Worm (Caenorhabditis elegans): Measurements from ENCODE around the gene ZK1067.3.

Gene ZK1067.3

ce11 chrII:9194195-9194594 is 28.9 kb upstream of the ZK1067.3 start, which contains the start of gene twk-4:
TSS of gene twk-4 (minus strand) at chrII:9194295.
- TF ChIP-seq zip-8 (tag; optimal IDR thresholded peaks at IDR 0.05) = no peak
- no peak for TF ChIP-seq sem-2 (GFP tag; optimal IDR thresholded peaks at IDR 0.05)
- no peak for TF ChIP-seq unc-120 (tag; optimal IDR thresholded peaks at IDR 0.05; ENCODE audit: poor library complexity, severe bottlenecking)
- no peak for TF ChIP-seq cnd-1 (tag; optimal IDR thresholded peaks at IDR 0.05)
- TF ChIP-seq unc-39 (tag; optimal IDR thresholded peaks at IDR 0.05) = no peak
- TF ChIP-seq tbx-8 (GFP tag; optimal IDR thresholded peaks at IDR 0.05) = no peak
- no peak for TF ChIP-seq flh-1 (GFP tag; optimal IDR thresholded peaks at IDR 0.05)
- TF ChIP-seq lin-32 (GFP tag; optimal IDR thresholded peaks at IDR 0.05) = no peak
- no peak for TF ChIP-seq drap-1 (GFP tag; optimal IDR thresholded peaks at IDR 0.05)

ce11 chrII:9196325-9196724 is 26.7 kb upstream of the ZK1067.3 start:
- TF ChIP-seq mep-1 (tag; optimal IDR thresholded peaks at IDR 0.05) = no peak
- no peak for TF ChIP-seq mab-5 (tag; optimal IDR thresholded peaks at IDR 0.05)
- no peak for TF ChIP-seq lin-32 (GFP tag; optimal IDR thresholded peaks at IDR 0.05)
- no peak for TF ChIP-seq lin-13 (tag; optimal IDR thresholded peaks at IDR 0.05)
- TF ChIP-seq sptf-1 (tag; optimal IDR thresholded peaks at IDR 0.05) = no peak
- no peak for TF ChIP-seq M03D4.4 (tag; optimal IDR thresholded peaks at IDR 0.05)
- TF ChIP-seq cnd-1 (tag; optimal IDR thresholded peaks at IDR 0.05) = no peak
- no peak for TF ChIP-seq zip-8 (tag; optimal IDR thresholded peaks at IDR 0.05)
- no peak for TF ChIP-seq blmp-1 (tag; optimal IDR thresholded peaks at IDR 0.05)
- no peak for TF ChIP-seq bed-3 (GFP tag; optimal IDR thresholded peaks at IDR 0.05)
- TF ChIP-seq unc-39 (tag; optimal IDR thresholded peaks at IDR 0.05) = no peak
- TF ChIP-seq nhr-12 (tag; optimal IDR thresholded peaks at IDR 0.05) = no peak

- no peak for TF ChIP-seq bed-3 (GFP tag; optimal IDR thresholded peaks at IDR 0.05)
- TF ChIP-seq flh-1 (GFP tag; optimal IDR thresholded peaks at IDR 0.05) = no peak
- no peak for TF ChIP-seq nhr-76 (tag; optimal IDR thresholded peaks at IDR 0.05)
- TF ChIP-seq blmp-1 (tag; optimal IDR thresholded peaks at IDR 0.05) = no peak
- no peak for TF ChIP-seq mep-1 (tag; optimal IDR thresholded peaks at IDR 0.05)
- no peak for TF ChIP-seq elt-3 (tag; optimal IDR thresholded peaks at IDR 0.05)
- no peak for TF ChIP-seq sptf-1 (tag; optimal IDR thresholded peaks at IDR 0.05)
- TF ChIP-seq tbx-8 (GFP tag; optimal IDR thresholded peaks at IDR 0.05) = no peak
- no peak for TF ChIP-seq lsy-2 (tag; optimal IDR thresholded peaks at IDR 0.05)
- no peak for TF ChIP-seq ztf-11 (tag; optimal IDR thresholded peaks at IDR 0.05)
- no peak for TF ChIP-seq elt-1 (tag; optimal IDR thresholded peaks at IDR 0.05; ENCODE audit: borderline replicate concordance, insufficient read depth)
These were observed 25.9 kb upstream of the ZK1067.3 start, which contains the start of gene let-23 for ce11 chrII:9197212-9197611. TSS of gene let-23 (plus strand) at chrII:9197512.

- no peak for TF ChIP-seq bed-3 (GFP tag; optimal IDR thresholded peaks at IDR 0.05)
- TF ChIP-seq ceh-83 (GFP tag; optimal IDR thresholded peaks at IDR 0.05) = no peak
- TF ChIP-seq cnd-1 (tag; optimal IDR thresholded peaks at IDR 0.05) = no peak
- TF ChIP-seq lin-32 (GFP tag; optimal IDR thresholded peaks at IDR 0.05) = no peak
- TF ChIP-seq snpc-4 (tag; optimal IDR thresholded peaks at IDR 0.05) = no peak
- no peak for TF ChIP-seq drap-1 (GFP tag; optimal IDR thresholded peaks at IDR 0.05)
These were observed 13.0 kb upstream of the ZK1067.3 start, which contains the start of gene ZK1067.4 for ce11 chrII:9210076-9210475. TSS of gene ZK1067.4 (plus strand) at chrII:9210376.

ce11 chrII:9211684-9212083 is 11.4 kb upstream of the ZK1067.3 start:
- TF ChIP-seq drap-1 (GFP tag; optimal IDR thresholded peaks at IDR 0.05) (no peak), lin-13 (tag; optimal IDR thresholded peaks at IDR 0.05) (no peak), cnd-1 (tag; optimal IDR thresholded peaks at IDR 0.05) (no peak), nhr-12 (tag; optimal IDR thresholded peaks at IDR 0.05) (no peak), ceh-43 (GFP tag; optimal IDR thresholded peaks at IDR 0.05) (no peak), unc-120 (tag; optimal IDR thresholded peaks at IDR 0.05; ENCODE audit: poor library complexity, severe bottlenecking) (no peak), ham-2 (GFP tag; optimal IDR thresholded peaks at IDR 0.05) (no peak), nhr-2 (tag; optimal IDR thresholded peaks at IDR 0.05) (no peak), blmp-1 (tag; optimal IDR thresholded peaks at IDR 0.05) (no peak)

- no peak for TF ChIP-seq nhr-2 (tag; optimal IDR thresholded peaks at IDR 0.05)
- TF ChIP-seq ceh-43 (GFP tag; optimal IDR thresholded peaks at IDR 0.05) = no peak
- no peak for TF ChIP-seq snpc-4 (tag; optimal IDR thresholded peaks at IDR 0.05)
- no peak for TF ChIP-seq hlh-1 (tag; optimal IDR thresholded peaks at IDR 0.05)
- no peak for TF ChIP-seq elt-1 (tag; optimal IDR thresholded peaks at IDR 0.05; ENCODE audit: borderline replicate concordance, insufficient read depth)
- TF ChIP-seq unc-62 (GFP tag; optimal IDR thresholded peaks at IDR 0.05) = no peak
- no peak for TF ChIP-seq ceh-83 (GFP tag; optimal IDR thresholded peaks at IDR 0.05)
- no peak for TF ChIP-seq mep-1 (tag; optimal IDR thresholded peaks at IDR 0.05)
- no peak for TF ChIP-seq nhr-76 (tag; optimal IDR thresholded peaks at IDR 0.05)
- no peak for TF ChIP-seq sem-2 (GFP tag; optimal IDR thresholded peaks at IDR 0.05)
- TF ChIP-seq pha-4 (tag; optimal IDR thresholded peaks at IDR 0.05) = no peak
- TF ChIP-seq ham-2 (GFP tag; optimal IDR thresholded peaks at IDR 0.05) = no peak
- no peak for TF ChIP-seq elt-3 (tag; optimal IDR thresholded peaks at IDR 0.05)
- TF ChIP-seq cnd-1 (tag; optimal IDR thresholded peaks at IDR 0.05) = no peak
- TF ChIP-seq flh-1 (GFP tag; optimal IDR thresholded peaks at IDR 0.05) = no peak
- TF ChIP-seq lsy-2 (tag; optimal IDR thresholded peaks at IDR 0.05) = no peak
These were observed 9.9 kb upstream of the ZK1067.3 start, which contains the start of gene znfx-1 for ce11 chrII:9213055-9213708. TSS of gene znfx-1 (plus strand) at chrII:9213658.
